Fruit fly (Drosophila melanogaster): Measurements from ENCODE around the gene Ddc.

Ddc gene

dm6 chr2L:19101744-19102143 is 18.4 kb downstream of the Ddc start, which contains the start of the genes CG17344 and CG43731:
TSS of gene CG17344 (plus strand) at chr2L:19102044.
TSS of gene CG43731 (plus strand) at chr2L:19102044.
- TF ChIP-seq Hr96 (GFP tag; optimal IDR thresholded peaks at IDR 0.05) (no peak), Mnt (GFP tag; optimal IDR thresholded peaks at IDR 0.05) (no peak), CG7045 (GFP tag; optimal IDR thresholded peaks at IDR 0.05) (no peak), Crg-1 (GFP tag; optimal IDR thresholded peaks at IDR 0.05) (no peak), kay (GFP tag; ENCODE audit: borderline replicate concordance) (no peak), CG33017 (tag; optimal IDR thresholded peaks at IDR 0.05) (no peak), tj (GFP tag; optimal IDR thresholded peaks at IDR 0.05) (no peak), bab1 (GFP tag; optimal IDR thresholded peaks at IDR 0.05) (no peak), ovo (GFP tag; optimal IDR thresholded peaks at IDR 0.05) (no peak), CG7101 (tag; optimal IDR thresholded peaks at IDR 0.05) (no peak), toe (GFP tag; optimal IDR thresholded peaks at IDR 0.05) (no peak), CG11617 (GFP tag; optimal IDR thresholded peaks at IDR 0.05) (no peak), CG14711 (tag; optimal IDR thresholded peaks at IDR 0.05) (no peak)

DNA sequence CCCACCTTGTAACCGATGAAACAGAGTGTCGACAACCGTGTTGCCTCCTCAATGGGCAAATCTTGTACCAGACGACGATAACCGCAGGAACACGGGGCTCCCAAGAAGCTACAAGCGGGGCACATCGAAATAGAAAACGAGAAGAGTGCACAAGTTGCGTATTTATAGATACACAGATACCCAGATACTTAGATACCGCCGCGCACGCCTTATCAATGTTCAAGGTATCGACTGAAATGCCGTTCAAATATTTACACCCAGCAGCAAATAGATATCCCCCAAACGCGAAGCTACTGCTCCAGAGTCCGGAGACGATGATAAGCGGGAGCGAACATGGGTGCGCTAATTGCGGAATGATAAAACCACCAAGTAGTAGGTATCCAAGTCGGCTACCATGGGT is 21.4 kb downstream of the Ddc start:
- TF ChIP-seq pad (GFP tag; optimal IDR thresholded peaks at IDR 0.05) (no peak), cic (GFP tag; optimal IDR thresholded peaks at IDR 0.05) (peak; percentile 58)

DNA sequence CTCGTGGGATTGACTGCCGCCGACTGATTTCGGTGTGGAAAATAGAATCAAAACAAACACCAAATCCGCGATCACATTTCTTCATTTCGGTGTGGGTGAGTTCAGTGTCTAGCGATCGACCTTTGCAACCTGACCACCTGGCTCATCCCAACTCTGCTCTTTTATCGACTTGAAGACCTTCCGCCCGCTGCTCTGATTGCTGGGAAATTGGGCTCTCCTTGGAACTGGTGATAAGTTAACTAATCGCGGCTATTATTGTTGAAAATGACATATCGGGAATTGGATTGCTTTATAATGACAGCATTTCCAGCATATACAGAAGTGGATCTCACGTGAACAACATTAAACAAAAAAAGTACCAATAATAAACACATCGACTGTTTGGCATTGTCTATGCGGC is 22.7 kb downstream of the Ddc start:
- TF ChIP-seq CG11617 (GFP tag; optimal IDR thresholded peaks at IDR 0.05): no peak
- no peak for TF ChIP-seq CG7101 (tag; optimal IDR thresholded peaks at IDR 0.05)
- TF ChIP-seq CG12768 (GFP tag; optimal IDR thresholded peaks at IDR 0.05): no peak
- no peak for TF ChIP-seq CG7045 (GFP tag; optimal IDR thresholded peaks at IDR 0.05)
- no peak for TF ChIP-seq CG1620 (GFP tag; optimal IDR thresholded peaks at IDR 0.05)
- TF ChIP-seq CG33017 (tag; optimal IDR thresholded peaks at IDR 0.05): no peak
- no peak for TF ChIP-seq tj (GFP tag; optimal IDR thresholded peaks at IDR 0.05)
- TF ChIP-seq Crg-1 (GFP tag; optimal IDR thresholded peaks at IDR 0.05): no peak
- TF ChIP-seq Hr96 (GFP tag; optimal IDR thresholded peaks at IDR 0.05): no peak
- TF ChIP-seq ovo (GFP tag; optimal IDR thresholded peaks at IDR 0.05): no peak
- no peak for TF ChIP-seq CG14711 (tag; optimal IDR thresholded peaks at IDR 0.05)
- TF ChIP-seq cnc (optimal IDR thresholded peaks at IDR 0.05): no peak
- TF ChIP-seq Clk (GFP tag; optimal IDR thresholded peaks at IDR 0.05): no peak
- TF ChIP-seq Mnt (GFP tag; optimal IDR thresholded peaks at IDR 0.05): no peak
- TF ChIP-seq kay (GFP tag; ENCODE audit: borderline replicate concordance): no peak
- no peak for TF ChIP-seq pad (GFP tag; optimal IDR thresholded peaks at IDR 0.05)
- no peak for TF ChIP-seq cic (GFP tag; optimal IDR thresholded peaks at IDR 0.05)
- no peak for TF ChIP-seq toe (GFP tag; optimal IDR thresholded peaks at IDR 0.05)

DNA sequence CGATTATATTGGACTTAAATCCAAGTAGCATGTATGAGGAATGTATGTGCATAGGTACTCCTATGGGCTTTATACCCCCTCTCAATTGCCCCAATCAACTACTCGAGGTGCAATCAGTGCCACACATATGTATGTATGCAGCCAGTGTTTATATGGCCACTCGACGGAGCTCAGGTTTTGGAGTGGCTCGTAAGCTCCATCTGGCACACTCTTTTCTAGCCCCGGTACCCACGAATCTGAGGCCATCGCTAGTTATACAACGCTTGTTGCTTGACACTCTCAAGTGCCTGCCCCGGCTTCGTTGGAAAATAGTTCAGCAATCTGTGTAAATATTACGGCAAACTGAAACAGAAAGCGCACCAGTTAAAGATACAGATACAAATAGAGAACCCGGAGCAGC is 23.7 kb downstream of the Ddc start:
- TF ChIP-seq CG1620 (GFP tag; optimal IDR thresholded peaks at IDR 0.05) (no peak), CG33017 (tag; optimal IDR thresholded peaks at IDR 0.05) (no peak), CG7045 (GFP tag; optimal IDR thresholded peaks at IDR 0.05) (no peak), kay (GFP tag; ENCODE audit: borderline replicate concordance) (no peak), Mnt (GFP tag; optimal IDR thresholded peaks at IDR 0.05) (no peak), Crg-1 (GFP tag; optimal IDR thresholded peaks at IDR 0.05) (no peak), tj (GFP tag; optimal IDR thresholded peaks at IDR 0.05) (no peak), toe (GFP tag; optimal IDR thresholded peaks at IDR 0.05) (no peak), cnc (optimal IDR thresholded peaks at IDR 0.05) (no peak), CG11617 (GFP tag; optimal IDR thresholded peaks at IDR 0.05) (no peak), CG5204 (GFP tag; optimal IDR thresholded peaks at IDR 0.05) (no peak), cic (GFP tag; optimal IDR thresholded peaks at IDR 0.05) (no peak), Clk (GFP tag; optimal IDR thresholded peaks at IDR 0.05) (no peak), ovo (GFP tag; optimal IDR thresholded peaks at IDR 0.05) (no peak), CG7101 (tag; optimal IDR thresholded peaks at IDR 0.05) (no peak), bab1 (GFP tag; optimal IDR thresholded peaks at IDR 0.05) (no peak)

dm6 chr2L:19093868-19094267 is 26.2 kb downstream of the Ddc start:
- TF ChIP-seq cnc (optimal IDR thresholded peaks at IDR 0.05): no peak
- no peak for TF ChIP-seq toe (GFP tag; optimal IDR thresholded peaks at IDR 0.05)
- TF ChIP-seq ovo (GFP tag; optimal IDR thresholded peaks at IDR 0.05): no peak
- TF ChIP-seq CG7045 (GFP tag; optimal IDR thresholded peaks at IDR 0.05): no peak
- no peak for TF ChIP-seq CG11617 (GFP tag; optimal IDR thresholded peaks at IDR 0.05)
- TF ChIP-seq Crg-1 (GFP tag; optimal IDR thresholded peaks at IDR 0.05): no peak
- no peak for TF ChIP-seq CG1620 (GFP tag; optimal IDR thresholded peaks at IDR 0.05)
- TF ChIP-seq kay (GFP tag; ENCODE audit: borderline replicate concordance): no peak
- no peak for TF ChIP-seq CG33017 (tag; optimal IDR thresholded peaks at IDR 0.05)
- no peak for TF ChIP-seq CG5204 (GFP tag; optimal IDR thresholded peaks at IDR 0.05)
- no peak for TF ChIP-seq tj (GFP tag; optimal IDR thresholded peaks at IDR 0.05)
- TF ChIP-seq CG12768 (GFP tag; optimal IDR thresholded peaks at IDR 0.05): no peak

dm6 chr2L:19089385-19089784 is 30.7 kb downstream of the Ddc start:
- TF ChIP-seq CG14711 (tag; optimal IDR thresholded peaks at IDR 0.05) (no peak), Mnt (GFP tag; optimal IDR thresholded peaks at IDR 0.05) (no peak), toe (GFP tag; optimal IDR thresholded peaks at IDR 0.05) (no peak), CG5204 (GFP tag; optimal IDR thresholded peaks at IDR 0.05) (no peak), tj (GFP tag; optimal IDR thresholded peaks at IDR 0.05) (no peak), pad (GFP tag; optimal IDR thresholded peaks at IDR 0.05) (no peak), cic (GFP tag; optimal IDR thresholded peaks at IDR 0.05) (no peak), CG11617 (GFP tag; optimal IDR thresholded peaks at IDR 0.05) (no peak), Crg-1 (GFP tag; optimal IDR thresholded peaks at IDR 0.05) (no peak), cnc (optimal IDR thresholded peaks at IDR 0.05) (no peak), CG7045 (GFP tag; optimal IDR thresholded peaks at IDR 0.05) (no peak), ovo (GFP tag; optimal IDR thresholded peaks at IDR 0.05) (no peak), Clk (GFP tag; optimal IDR thresholded peaks at IDR 0.05) (no peak), CG1620 (GFP tag; optimal IDR thresholded peaks at IDR 0.05) (no peak), kay (GFP tag; ENCODE audit: borderline replicate concordance) (no peak), CG12768 (GFP tag; optimal IDR thresholded peaks at IDR 0.05) (no peak), CG7101 (tag; optimal IDR thresholded peaks at IDR 0.05) (no peak), CG33017 (tag; optimal IDR thresholded peaks at IDR 0.05) (no peak)
